Worm (Caenorhabditis elegans) whole organism, L4 larva: ENCODE data around the gene clec-256.

Source experiments
- ama-1 ChIP-seq: fragments of 150-350 bp; optimal IDR thresholded peaks from 2 replicates; lab custom pipeline; 2014; ENCODE audit warnings: inconsistent platforms, mixed read lengths
- dmd-8 ChIP-seq: fragments of 200-800 bp; sonication (Bioruptor generic); IDR thresholded peaks from 2 replicates; pipeline ENCODE4 v1.3.6; 2022; ENCODE audit warnings: missing genetic modification characterization, missing compliant biosample characterization
- duxl-1 ChIP-seq: sonication (generic microtip); optimal IDR thresholded peaks from 2 replicates; lab custom pipeline; 2016; ENCODE audit warnings: mild to moderate bottlenecking, missing genetic modification characterization, moderate library complexity, missing compliant biosample characterization; ENCODE audit not compliant: poor library complexity
- lin-38 ChIP-seq: fragments of 200-800 bp; sonication (Bioruptor generic); IDR thresholded peaks from 2 replicates; pipeline ENCODE4 v1.3.6; 2022; ENCODE audit warnings: missing genetic modification reagents, missing genetic modification characterization, missing compliant biosample characterization
- lsy-2 ChIP-seq, 2 experiments: fragments of 150-350 bp in 1 of 2; sonication (generic microtip) in 1 of 2; optimal IDR thresholded peaks; 2 replicates each; lab custom pipeline; 2014 to 2017; ENCODE audit warnings: missing biosample characterization in 2 of 2, missing genetic modification characterization in 2 of 2
- nhr-102 ChIP-seq: sonication (generic microtip); optimal IDR thresholded peaks from 2 replicates; lab custom pipeline; 2016; ENCODE audit warnings: mild to moderate bottlenecking, missing genetic modification characterization, moderate library complexity, missing compliant biosample characterization
- nhr-25 ChIP-seq: sonication (generic microtip); optimal IDR thresholded peaks from 2 replicates; lab custom pipeline; 2017; ENCODE audit warnings: missing genetic modification characterization, mild to moderate bottlenecking, missing compliant biosample characterization, antibody characterized with exemption, moderate library complexity, borderline replicate concordance; ENCODE audit not compliant: insufficient read depth
- nhr-28 ChIP-seq: fragments of 150-350 bp; optimal IDR thresholded peaks from 2 replicates; lab custom pipeline; 2014; ENCODE audit warnings: missing biosample characterization, missing genetic modification characterization
- unc-39 ChIP-seq: sonication (generic microtip); optimal IDR thresholded peaks from 2 replicates; lab custom pipeline; 2017; ENCODE audit warnings: missing biosample characterization, missing genetic modification characterization
- ztf-11 ChIP-seq: fragments of 150-350 bp; optimal IDR thresholded peaks from 2 replicates; lab custom pipeline; 2014; ENCODE audit warnings: missing biosample characterization, missing genetic modification characterization

ce11 chrV:18725858-18726257 lies 45.6 kb upstream of the clec-256 start:
- no peak for TF ChIP-seq lsy-2 (tag; optimal IDR thresholded peaks at IDR 0.05; lab: Kevin White, UChicago)
- no peak for TF ChIP-seq duxl-1
- TF ChIP-seq unc-39 = no peak
- no peak for TF ChIP-seq dmd-8 (GFP tag; lab: Robert Waterston, UW)
- TF ChIP-seq ama-1 (lab: Kevin White, UChicago) = no peak
- TF ChIP-seq lin-38 (GFP tag; lab: Robert Waterston, UW) = no peak
- TF ChIP-seq ztf-11 = no peak
- no peak for TF ChIP-seq nhr-25 (tag; lab: Kevin White, UChicago)
- TF ChIP-seq nhr-102 (tag; lab: Kevin White, UChicago) = no peak
- TF ChIP-seq nhr-28 (tag; lab: Kevin White, UChicago) = no peak
